Worm (Caenorhabditis elegans): ENCODE measurements around the gene mdt-30.

ce11 chrIII:7979659-7980058 lies 48.2 kb downstream of the mdt-30 start, which contains the start of gene clp-1:
- TF ChIP-seq pha-4 (tag; optimal IDR thresholded peaks at IDR 0.05), result no peak
- no peak for TF ChIP-seq unc-62 (GFP tag; optimal IDR thresholded peaks at IDR 0.05)
- TF ChIP-seq ztf-11 (tag; optimal IDR thresholded peaks at IDR 0.05), result no peak
- TF ChIP-seq snpc-4 (tag; optimal IDR thresholded peaks at IDR 0.05), result no peak
- no peak for TF ChIP-seq nhr-2 (tag; optimal IDR thresholded peaks at IDR 0.05)
- no peak for TF ChIP-seq mep-1 (tag; optimal IDR thresholded peaks at IDR 0.05)
- no peak for TF ChIP-seq lsy-2 (tag; optimal IDR thresholded peaks at IDR 0.05)

Data from whole organism, mixed stage, embryonic.